Worm (Caenorhabditis elegans) whole organism, L3 larva: ENCODE results near the gene T19C3.3.

Experiments used
- R02D3.7 ChIP-seq: fragments of 150-350 bp; optimal IDR thresholded peaks from 2 replicates; lab custom pipeline; 2014; ENCODE audit warnings: missing biosample characterization, missing genetic modification characterization
- ZK546.5 ChIP-seq: sonication (generic microtip); optimal IDR thresholded peaks from 2 replicates; lab custom pipeline; 2017; ENCODE audit warnings: missing biosample characterization, missing genetic modification characterization
- aly-2 ChIP-seq: fragments of 150-350 bp; optimal IDR thresholded peaks from 2 replicates; lab custom pipeline; 2014; ENCODE audit warnings: missing biosample characterization, missing genetic modification characterization
- ama-1 ChIP-seq: fragments of 150-350 bp; optimal IDR thresholded peaks from 2 replicates; lab custom pipeline; 2018
- ceh-16 ChIP-seq: sonication (generic microtip); optimal IDR thresholded peaks from 2 replicates; lab custom pipeline; 2017; ENCODE audit warnings: missing biosample characterization, missing genetic modification characterization
- ceh-28 ChIP-seq: fragments of 150-350 bp; optimal IDR thresholded peaks from 2 replicates; lab custom pipeline; 2014; ENCODE audit warnings: missing biosample characterization, missing genetic modification reagents, missing genetic modification characterization
- ceh-82 ChIP-seq: fragments of 150-350 bp; optimal IDR thresholded peaks from 2 replicates; lab custom pipeline; 2014; ENCODE audit warnings: missing biosample characterization, missing genetic modification characterization
- ceh-9 ChIP-seq: sonication (generic microtip); optimal IDR thresholded peaks from 2 replicates; lab custom pipeline; 2018; ENCODE audit warnings: missing biosample characterization, missing genetic modification characterization
- daf-12 ChIP-seq: fragments of 150-350 bp; optimal IDR thresholded peaks from 2 replicates; lab custom pipeline; 2014; ENCODE audit warnings: missing biosample characterization, missing genetic modification reagents, missing genetic modification characterization
- egl-27 ChIP-seq: sonication (generic microtip); optimal IDR thresholded peaks from 4 replicates; lab custom pipeline; 2017; ENCODE audit warnings: missing biosample characterization, missing genetic modification reagents, missing genetic modification characterization
- elt-1 ChIP-seq: fragments of 150-350 bp; optimal IDR thresholded peaks from 2 replicates; lab custom pipeline; 2014; ENCODE audit warnings: missing biosample characterization, missing genetic modification characterization
- elt-2 ChIP-seq: sonication (generic microtip); optimal IDR thresholded peaks from 2 replicates; lab custom pipeline; 2016; ENCODE audit warnings: missing genetic modification reagents, mild to moderate bottlenecking, missing genetic modification characterization, missing compliant biosample characterization
- elt-3 ChIP-seq, 3 experiments: fragments of 150-350 bp in 1 of 3; sonication (generic microtip) in 2 of 3; optimal IDR thresholded peaks; 2 replicates in 2 of 3; 4 replicates in 1 of 3; lab custom pipeline; 2014 to 2017; ENCODE audit warnings: missing biosample characterization in 3 of 3, missing genetic modification characterization in 3 of 3
- eor-1 ChIP-seq, 2 experiments: fragments of 150-350 bp; optimal IDR thresholded peaks; 2 replicates each; lab custom pipeline; 2014 to 2018; ENCODE audit warnings: missing biosample characterization in 2 of 2, missing genetic modification characterization in 2 of 2
- fkh-10 ChIP-seq: sonication (generic microtip); optimal IDR thresholded peaks from 2 replicates; lab custom pipeline; 2017; ENCODE audit warnings: missing biosample characterization, missing genetic modification reagents, missing genetic modification characterization
- fkh-2 ChIP-seq: fragments of 150-350 bp; optimal IDR thresholded peaks from 2 replicates; lab custom pipeline; 2014; ENCODE audit warnings: missing biosample characterization, missing genetic modification reagents, missing genetic modification characterization
- fos-1 ChIP-seq: fragments of 150-350 bp; optimal IDR thresholded peaks from 2 replicates; lab custom pipeline; 2014; ENCODE audit warnings: missing biosample characterization, missing genetic modification characterization
- jun-1 ChIP-seq: fragments of 150-350 bp; optimal IDR thresholded peaks from 2 replicates; lab custom pipeline; 2014; ENCODE audit warnings: missing biosample characterization, missing genetic modification reagents, missing genetic modification characterization
- lin-15B ChIP-seq: fragments of 150-350 bp; optimal IDR thresholded peaks from 2 replicates; lab custom pipeline; 2014; ENCODE audit warnings: missing biosample characterization, missing genetic modification characterization
- lin-39 ChIP-seq: fragments of 150-350 bp; optimal IDR thresholded peaks from 2 replicates; lab custom pipeline; 2018; ENCODE audit warnings: missing biosample characterization, missing genetic modification reagents, missing genetic modification characterization
- lsy-12 ChIP-seq: sonication (generic microtip); optimal IDR thresholded peaks from 2 replicates; lab custom pipeline; 2016; ENCODE audit warnings: mild to moderate bottlenecking, missing genetic modification characterization, missing compliant biosample characterization
- mdl-1 ChIP-seq: fragments of 150-350 bp; optimal IDR thresholded peaks from 2 replicates; lab custom pipeline; 2014; ENCODE audit warnings: missing biosample characterization, missing genetic modification characterization
- mml-1 ChIP-seq: fragments of 150-350 bp; sonication (generic microtip); optimal IDR thresholded peaks from 3 replicates; lab custom pipeline; 2014; ENCODE audit warnings: missing biosample characterization, missing genetic modification characterization
- nfya-1 ChIP-seq: sonication (generic microtip); optimal IDR thresholded peaks from 2 replicates; lab custom pipeline; 2017; ENCODE audit warnings: missing genetic modification characterization, mild to moderate bottlenecking, missing compliant biosample characterization, antibody characterized with exemption, moderate library complexity; ENCODE audit not compliant: insufficient read depth
- nhr-11 ChIP-seq: fragments of 150-350 bp; optimal IDR thresholded peaks from 2 replicates; lab custom pipeline; 2014; ENCODE audit warnings: missing biosample characterization, missing genetic modification characterization
- nhr-12 ChIP-seq: fragments of 150-350 bp; optimal IDR thresholded peaks from 2 replicates; lab custom pipeline; 2014; ENCODE audit warnings: missing biosample characterization, missing genetic modification characterization
- nhr-23 ChIP-seq: fragments of 150-350 bp; optimal IDR thresholded peaks from 2 replicates; lab custom pipeline; 2014; ENCODE audit warnings: missing biosample characterization, missing genetic modification reagents, missing genetic modification characterization
- nhr-237 ChIP-seq: fragments of 150-350 bp; optimal IDR thresholded peaks from 2 replicates; lab custom pipeline; 2014; ENCODE audit warnings: missing biosample characterization, missing genetic modification characterization
- nhr-25 ChIP-seq: sonication (generic microtip); optimal IDR thresholded peaks from 2 replicates; lab custom pipeline; 2017; ENCODE audit warnings: missing biosample characterization, missing genetic modification characterization
- nhr-28 ChIP-seq: fragments of 150-350 bp; optimal IDR thresholded peaks from 2 replicates; lab custom pipeline; 2014; ENCODE audit warnings: missing biosample characterization, missing genetic modification characterization
- nhr-43 ChIP-seq: sonication (generic microtip); optimal IDR thresholded peaks from 2 replicates; lab custom pipeline; 2016; ENCODE audit warnings: mild to moderate bottlenecking, missing genetic modification characterization, missing compliant biosample characterization; ENCODE audit not compliant: poor library complexity, severe bottlenecking
- nhr-76 ChIP-seq: fragments of 150-350 bp; sonication (generic microtip); optimal IDR thresholded peaks from 5 replicates; lab custom pipeline; 2014; ENCODE audit warnings: missing biosample characterization, missing genetic modification characterization
- pha-4 ChIP-seq: fragments of 150-350 bp; optimal IDR thresholded peaks from 2 replicates; lab custom pipeline; 2014; ENCODE audit warnings: missing biosample characterization, missing genetic modification reagents, missing genetic modification characterization
- pqm-1 ChIP-seq: fragments of 150-350 bp; optimal IDR thresholded peaks from 2 replicates; lab custom pipeline; 2017; ENCODE audit warnings: missing biosample characterization, missing genetic modification characterization, inconsistent platforms
- sea-2 ChIP-seq: fragments of 150-350 bp; sonication (generic microtip); optimal IDR thresholded peaks from 4 replicates; lab custom pipeline; 2014; ENCODE audit warnings: missing biosample characterization, missing genetic modification reagents, missing genetic modification characterization
- skn-1 ChIP-seq: fragments of 150-350 bp; optimal IDR thresholded peaks from 2 replicates; lab custom pipeline; 2014; ENCODE audit warnings: missing biosample characterization, missing genetic modification characterization
- snpc-4 ChIP-seq: fragments of 150-350 bp; optimal IDR thresholded peaks from 2 replicates; lab custom pipeline; 2014; ENCODE audit warnings: missing biosample characterization, missing genetic modification characterization
- tbx-2 ChIP-seq: sonication (generic microtip); optimal IDR thresholded peaks from 2 replicates; lab custom pipeline; 2016; ENCODE audit warnings: mild to moderate bottlenecking, missing genetic modification characterization, missing compliant biosample characterization
- unc-39 ChIP-seq: sonication (generic microtip); optimal IDR thresholded peaks from 4 replicates; lab custom pipeline; 2017; ENCODE audit warnings: missing biosample characterization, missing genetic modification characterization
- unc-62 ChIP-seq: fragments of 150-350 bp; sonication (generic microtip); optimal IDR thresholded peaks from 4 replicates; lab custom pipeline; 2014; ENCODE audit warnings: missing biosample characterization, missing genetic modification reagents, missing genetic modification characterization
- ztf-4 ChIP-seq: fragments of 150-350 bp; optimal IDR thresholded peaks from 2 replicates; lab custom pipeline; 2014; ENCODE audit warnings: missing biosample characterization, missing genetic modification characterization

Gene T19C3.3

DNA sequence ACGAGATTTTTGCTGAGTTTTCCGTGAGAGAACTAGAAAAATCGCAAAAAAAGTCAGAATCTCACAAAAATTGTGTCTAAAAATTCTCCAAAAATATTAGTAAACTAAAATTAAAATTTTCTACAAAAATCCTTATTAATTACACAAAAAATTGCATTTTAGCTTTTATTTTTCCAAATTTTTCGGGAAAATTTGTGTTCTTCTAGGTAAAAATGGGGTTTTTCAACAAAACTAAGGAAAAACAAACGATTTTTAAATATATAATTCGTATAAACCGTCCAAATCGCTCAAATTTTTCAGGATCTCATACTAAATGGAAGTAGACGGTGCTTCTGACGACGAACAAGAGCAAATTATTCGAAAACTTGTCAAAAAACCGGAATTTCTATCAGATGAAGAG is 27.4 kb upstream of the T19C3.3 start, which contains the start of gene W06E11.1:
TSS of gene W06E11.1 (plus strand) at position 301 of the 400 bp plus-strand sequence.
- TF ChIP-seq jun-1 (tag; lab: Kevin White, UChicago) (no peak), elt-2 (tag; lab: Kevin White, UChicago) (no peak), unc-62 (GFP tag; lab: Kevin White, UChicago) (no peak), unc-39 (tag; lab: Kevin White, UChicago) (no peak), lin-39 (tag; lab: Kevin White, UChicago) (no peak), nhr-43 (tag; lab: Kevin White, UChicago) (no peak), ZK546.5 (tag; lab: Kevin White, UChicago) (no peak), mml-1 (no peak), skn-1 (no peak), aly-2 (no peak), nhr-11 (tag; lab: Kevin White, UChicago) (no peak), pha-4 (tag; lab: Kevin White, UChicago) (no peak), ztf-4 (tag; lab: Kevin White, UChicago) (no peak), ceh-9 (tag; lab: Kevin White, UChicago) (no peak), fkh-10 (no peak), ceh-16 (no peak), fkh-2 (tag; lab: Kevin White, UChicago) (no peak), ceh-82 (tag; lab: Kevin White, UChicago) (no peak), R02D3.7 (tag; lab: Kevin White, UChicago) (no peak), daf-12 (tag; lab: Kevin White, UChicago) (no peak)

- no peak for TF ChIP-seq elt-1 (tag; lab: Kevin White, UChicago)
- TF ChIP-seq nfya-1 (tag; lab: Kevin White, UChicago), result peak; percentile 59
- peak; percentile 34 for TF ChIP-seq jun-1 (tag; lab: Kevin White, UChicago)
- TF ChIP-seq fos-1, result no peak
- no peak for TF ChIP-seq ztf-4 (tag; lab: Kevin White, UChicago)
- TF ChIP-seq egl-27 (tag; lab: Kevin White, UChicago), result no peak
- TF ChIP-seq pha-4 (tag; lab: Kevin White, UChicago), result peak; percentile 89
- TF ChIP-seq sea-2 (GFP tag; lab: Kevin White, UChicago), result no peak
- no peak for TF ChIP-seq mdl-1 (tag; lab: Kevin White, UChicago)
- TF ChIP-seq nhr-12 (tag; lab: Kevin White, UChicago), result no peak
- no peak for TF ChIP-seq mml-1
- TF ChIP-seq nhr-28 (tag; lab: Kevin White, UChicago), result no peak
- no peak for TF ChIP-seq ceh-16
- TF ChIP-seq elt-2 (tag; lab: Kevin White, UChicago), result peak; percentile 42
- no peak for TF ChIP-seq daf-12 (tag; lab: Kevin White, UChicago)
- TF ChIP-seq eor-1 (tag; optimal IDR thresholded peaks at IDR 0.05; lab: Kevin White, UChicago), result peak in 1 of 2 experiments; percentile 20
- TF ChIP-seq elt-3 (tag; optimal IDR thresholded peaks at IDR 0.05; lab: Kevin White, UChicago), result no peak
- TF ChIP-seq tbx-2 (tag; lab: Kevin White, UChicago), result no peak
- TF ChIP-seq pqm-1, result peak; percentile 18
- peak; percentile 69 for TF ChIP-seq ceh-28 (tag; lab: Kevin White, UChicago)
- no peak for TF ChIP-seq nhr-237 (tag; lab: Kevin White, UChicago)
- peak; percentile 83 for TF ChIP-seq lin-15B
- peak; percentile 21 for TF ChIP-seq lsy-12 (tag; lab: Kevin White, UChicago)
- TF ChIP-seq snpc-4 (tag; lab: Kevin White, UChicago), result no peak
- peak; percentile 77 for TF ChIP-seq fkh-10
- TF ChIP-seq nhr-23 (tag; lab: Kevin White, UChicago), result peak; percentile 38
- no peak for TF ChIP-seq lin-39 (tag; lab: Kevin White, UChicago)
- TF ChIP-seq fkh-2 (tag; lab: Kevin White, UChicago), result no peak
- peak; percentile 18 for TF ChIP-seq R02D3.7 (tag; lab: Kevin White, UChicago)
- no peak for TF ChIP-seq ceh-9 (tag; lab: Kevin White, UChicago)
- no peak for TF ChIP-seq aly-2
Measured at ce11 chrIII:640198-640803, 26.0 kb upstream of the T19C3.3 start, which contains the start of the genes tag-266 and tag-267. Gene tag-266 (minus strand): TSS chrIII:640226. Gene tag-267 (plus strand): TSS chrIII:640790.

DNA sequence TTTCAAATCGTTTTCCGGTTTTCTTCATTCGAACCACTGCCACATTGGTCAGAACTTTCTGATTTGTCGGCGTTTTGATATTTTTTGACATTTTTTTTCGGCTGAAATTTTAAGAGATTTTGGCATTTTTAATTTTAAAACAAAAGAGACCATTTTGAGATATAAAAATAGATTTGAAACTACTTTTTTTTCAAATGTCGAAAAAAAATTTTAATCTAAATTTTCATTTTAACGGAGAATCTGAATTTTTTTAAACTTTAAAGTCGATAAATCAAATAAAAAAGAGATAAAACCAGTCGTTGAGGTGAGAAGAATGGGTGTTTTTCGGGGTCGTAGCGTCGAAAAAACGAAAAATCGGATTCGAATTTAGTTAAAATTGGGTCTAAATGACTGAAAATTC is 24.0 kb upstream of the T19C3.3 start, which contains the start of gene sbds-1:
TSS of gene sbds-1 (minus strand) at position 101 of the 400 bp plus-strand sequence.
- TF ChIP-seq sea-2 (GFP tag; lab: Kevin White, UChicago) (no peak), ceh-9 (tag; lab: Kevin White, UChicago) (no peak), elt-3 (tag; optimal IDR thresholded peaks at IDR 0.05; lab: Kevin White, UChicago) (no peak), ceh-16 (no peak), ztf-4 (tag; lab: Kevin White, UChicago) (no peak), nhr-25 (tag; lab: Kevin White, UChicago) (no peak), mml-1 (no peak), nhr-76 (tag; lab: Kevin White, UChicago) (no peak), lsy-12 (tag; lab: Kevin White, UChicago) (no peak), jun-1 (tag; lab: Kevin White, UChicago) (no peak), ama-1 (lab: Kevin White, UChicago) (no peak), ceh-28 (tag; lab: Kevin White, UChicago) (no peak), nhr-43 (tag; lab: Kevin White, UChicago) (no peak), tbx-2 (tag; lab: Kevin White, UChicago) (no peak), ZK546.5 (tag; lab: Kevin White, UChicago) (no peak), pqm-1 (no peak)
